Fruit fly (Drosophila melanogaster) whole organism, embryonic: Measurements from ENCODE around the gene CG13056.

Source experiments
- Adf1 ChIP-seq: fragments of 200-800 bp; sonication (Bioruptor generic); IDR thresholded peaks from 2 replicates; pipeline ENCODE4 v1.3.6; 2022; ENCODE audit warnings: missing biosample characterization, missing genetic modification characterization
- Aef1 ChIP-seq: fragments of 200-800 bp; sonication (Bioruptor generic); IDR thresholded peaks from 3 replicates; pipeline ENCODE4 v1.3.6; 2022; ENCODE audit warnings: missing biosample characterization, missing genetic modification characterization
- Atf3 ChIP-seq: fragments of 200-800 bp; sonication (Bioruptor generic); optimal IDR thresholded peaks from 3 replicates; lab custom pipeline; 2016; ENCODE audit warnings: missing biosample characterization, missing genetic modification characterization
- CG10462 ChIP-seq: fragments of 200-800 bp; sonication (Bioruptor generic); optimal IDR thresholded peaks from 2 replicates; lab custom pipeline; 2016; ENCODE audit warnings: missing biosample characterization, missing genetic modification characterization
- CG12104 ChIP-seq: fragments of 200-800 bp; sonication (Bioruptor generic); optimal IDR thresholded peaks from 3 replicates; lab custom pipeline; 2016; ENCODE audit warnings: missing biosample characterization, missing genetic modification characterization
- CG12769 ChIP-seq: fragments of 200-800 bp; sonication (Bioruptor generic); optimal IDR thresholded peaks from 2 replicates; lab custom pipeline; 2019; ENCODE audit warnings: missing biosample characterization, mild to moderate bottlenecking, missing genetic modification characterization, moderate library complexity
- CG13624 ChIP-seq: fragments of 200-800 bp; sonication (Bioruptor generic); optimal IDR thresholded peaks from 2 replicates; lab custom pipeline; 2016; ENCODE audit warnings: missing biosample characterization, missing genetic modification characterization
- CG14710 ChIP-seq: fragments of 200-800 bp; sonication (Bioruptor generic); optimal IDR thresholded peaks from 3 replicates; lab custom pipeline; 2019; ENCODE audit warnings: missing biosample characterization, mild to moderate bottlenecking, missing genetic modification characterization, moderate library complexity
- CG1647 ChIP-seq: fragments of 200-800 bp; sonication (Bioruptor generic); optimal IDR thresholded peaks from 3 replicates; lab custom pipeline; 2016; ENCODE audit warnings: missing biosample characterization, missing genetic modification characterization
- CG17186 ChIP-seq: fragments of 200-800 bp; sonication (Bioruptor generic); optimal IDR thresholded peaks from 3 replicates; lab custom pipeline; 2017; ENCODE audit warnings: missing biosample characterization, missing genetic modification reagents, missing genetic modification characterization
- CG17361 ChIP-seq: fragments of 200-800 bp; sonication (Bioruptor generic); IDR thresholded peaks from 3 replicates; pipeline ENCODE4 v1.3.6; 2022; ENCODE audit warnings: missing biosample characterization, missing genetic modification characterization
- CG17802 ChIP-seq: fragments of 200-800 bp; sonication (Bioruptor generic); optimal IDR thresholded peaks from 2 replicates; lab custom pipeline; 2018; ENCODE audit warnings: missing biosample characterization, mild to moderate bottlenecking, missing genetic modification characterization, moderate library complexity
- CG2120 ChIP-seq: fragments of 200-800 bp; sonication (Bioruptor generic); optimal IDR thresholded peaks from 3 replicates; lab custom pipeline; 2016; ENCODE audit warnings: missing biosample characterization, missing genetic modification characterization
- CG3281 ChIP-seq: fragments of 200-800 bp; sonication (Bioruptor generic); optimal IDR thresholded peaks from 3 replicates; lab custom pipeline; 2017; ENCODE audit warnings: missing biosample characterization, mild to moderate bottlenecking, missing genetic modification characterization
- CG3838 ChIP-seq: fragments of 200-800 bp; sonication (Bioruptor generic); optimal IDR thresholded peaks from 3 replicates; lab custom pipeline; 2016; ENCODE audit warnings: missing biosample characterization, missing genetic modification characterization
- CG5953 ChIP-seq: fragments of 200-800 bp; sonication (Bioruptor generic); IDR thresholded peaks from 2 replicates; pipeline ENCODE4 v1.3.6; 2022; ENCODE audit warnings: missing biosample characterization, missing genetic modification characterization
- CG6765 ChIP-seq: fragments of 200-800 bp; sonication (Bioruptor generic); optimal IDR thresholded peaks from 3 replicates; lab custom pipeline; 2017; ENCODE audit warnings: missing biosample characterization, mild to moderate bottlenecking, missing genetic modification characterization
- CG7987 ChIP-seq: fragments of 200-800 bp; sonication (Bioruptor generic); optimal IDR thresholded peaks from 2 replicates; lab custom pipeline; 2018; ENCODE audit warnings: missing biosample characterization, mild to moderate bottlenecking, missing genetic modification characterization, moderate library complexity
- CG8359 ChIP-seq: fragments of 200-800 bp; sonication (Bioruptor generic); optimal IDR thresholded peaks from 2 replicates; lab custom pipeline; 2017; ENCODE audit warnings: missing biosample characterization, mild to moderate bottlenecking, missing genetic modification characterization, borderline replicate concordance
- CG8388 ChIP-seq: fragments of 200-800 bp; sonication (Bioruptor generic); optimal IDR thresholded peaks from 2 replicates; lab custom pipeline; 2019; ENCODE audit warnings: missing biosample characterization, mild to moderate bottlenecking, missing genetic modification characterization, moderate library complexity
- D19A ChIP-seq: fragments of 200-800 bp; optimal IDR thresholded peaks from 3 replicates; lab custom pipeline; 2019; ENCODE audit warnings: missing biosample characterization, mild to moderate bottlenecking, missing genetic modification characterization, moderate library complexity
- E2f1 ChIP-seq: fragments of 200-800 bp; sonication (Bioruptor generic); IDR thresholded peaks from 2 replicates; pipeline ENCODE4 v1.3.6; 2022; ENCODE audit warnings: missing biosample characterization, missing genetic modification characterization
- Eip74EF ChIP-seq, 2 experiments: fragments of 200-800 bp in 1 of 2; fragments of >200 bp in 1 of 2; sonication (Bioruptor generic) in 1 of 2; optimal IDR thresholded peaks; 2 replicates each; lab custom pipeline; 2017 to 2019; ENCODE audit warnings: missing biosample characterization in 2 of 2, missing genetic modification characterization in 2 of 2, mild to moderate bottlenecking in 1 of 2, moderate library complexity in 1 of 2
- H15 ChIP-seq: fragments of 200-800 bp; sonication (Bioruptor generic); IDR thresholded peaks from 3 replicates; pipeline ENCODE4 v1.3.6; 2022; ENCODE audit warnings: missing biosample characterization, missing genetic modification characterization
- Jarid2 ChIP-seq: fragments of 200-800 bp; sonication (Bioruptor generic); optimal IDR thresholded peaks from 3 replicates; lab custom pipeline; 2017; ENCODE audit warnings: mild to moderate bottlenecking, missing biosample characterization, missing genetic modification reagents, missing genetic modification characterization
- Trl ChIP-seq, 3 experiments: fragments of >200 bp in 2 of 3; fragments of 200-800 bp in 1 of 3; sonication (Bioruptor generic) in 1 of 3; optimal IDR thresholded peaks; 2 replicates in 1 of 3; 3 replicates in 2 of 3; lab custom pipeline; 2016 to 2017; ENCODE audit warnings: missing biosample characterization in 1 of 3, missing genetic modification characterization in 1 of 3
- ase ChIP-seq: fragments of 200-800 bp; sonication (Bioruptor generic); IDR thresholded peaks from 3 replicates; pipeline ENCODE4 v1.3.6; 2022; ENCODE audit warnings: missing biosample characterization, missing genetic modification characterization
- bbx ChIP-seq: fragments of 200-800 bp; sonication (Bioruptor generic); IDR thresholded peaks from 2 replicates; pipeline ENCODE4 v1.3.6; 2022; ENCODE audit warnings: missing biosample characterization, missing genetic modification characterization; ENCODE audit not compliant: partially characterized antibody
- bcd ChIP-seq: fragments of 200-800 bp; sonication (Bioruptor generic); optimal IDR thresholded peaks from 2 replicates; lab custom pipeline; 2017; ENCODE audit warnings: missing biosample characterization, mild to moderate bottlenecking, missing genetic modification characterization
- cato ChIP-seq: fragments of 200-800 bp; sonication (Bioruptor generic); optimal IDR thresholded peaks from 2 replicates; lab custom pipeline; 2016; ENCODE audit warnings: missing biosample characterization, missing genetic modification characterization, borderline replicate concordance
- chinmo ChIP-seq: fragments of 200-800 bp; sonication (Bioruptor generic); IDR thresholded peaks from 4 replicates; pipeline ENCODE4 v1.3.6; 2022; ENCODE audit warnings: missing biosample characterization, missing genetic modification characterization; ENCODE audit not compliant: partially characterized antibody
- dati ChIP-seq: fragments of 200-800 bp; sonication (Bioruptor generic); IDR thresholded peaks from 2 replicates; pipeline ENCODE4 v1.3.6; 2022; ENCODE audit warnings: missing biosample characterization, missing genetic modification characterization
- dm ChIP-seq: fragments of 200-800 bp; sonication (Bioruptor generic); optimal IDR thresholded peaks from 3 replicates; lab custom pipeline; 2016; ENCODE audit warnings: missing biosample characterization, missing genetic modification characterization
- dmrt99B ChIP-seq: fragments of 200-800 bp; sonication (Bioruptor generic); optimal IDR thresholded peaks from 2 replicates; lab custom pipeline; 2018; ENCODE audit warnings: missing biosample characterization, mild to moderate bottlenecking, missing genetic modification characterization, moderate library complexity
- dpn ChIP-seq, 2 experiments: fragments of 200-800 bp; sonication (Bioruptor generic); optimal IDR thresholded peaks; 3 replicates each; lab custom pipeline; 2016; ENCODE audit warnings: missing biosample characterization in 2 of 2, missing genetic modification characterization in 2 of 2
- ems ChIP-seq: fragments of 200-800 bp; sonication (Bioruptor generic); optimal IDR thresholded peaks from 3 replicates; lab custom pipeline; 2016; ENCODE audit warnings: missing biosample characterization, missing genetic modification characterization
- gfzf ChIP-seq: fragments of 200-800 bp; sonication (Bioruptor generic); optimal IDR thresholded peaks from 2 replicates; lab custom pipeline; 2016; ENCODE audit warnings: missing biosample characterization, mild to moderate bottlenecking, missing genetic modification characterization, moderate library complexity
- gsb ChIP-seq: fragments of 200-800 bp; sonication (Bioruptor generic); IDR thresholded peaks from 2 replicates; pipeline ENCODE4 v1.3.6; 2022; ENCODE audit warnings: missing biosample characterization, missing genetic modification characterization
- gt ChIP-seq: fragments of 200-800 bp; sonication (Bioruptor generic); IDR thresholded peaks from 2 replicates; pipeline ENCODE4 v1.3.6; 2022; ENCODE audit warnings: missing biosample characterization, missing genetic modification characterization
- hth ChIP-seq: fragments of >200 bp; optimal IDR thresholded peaks from 2 replicates; lab custom pipeline; 2017; ENCODE audit warnings: inconsistent platforms
- luna ChIP-seq: fragments of 200-800 bp; sonication (Bioruptor generic); optimal IDR thresholded peaks from 2 replicates; lab custom pipeline; 2016; ENCODE audit warnings: missing biosample characterization, missing genetic modification characterization
- onecut ChIP-seq: fragments of 200-800 bp; sonication (Bioruptor generic); IDR thresholded peaks from 2 replicates; pipeline ENCODE4 v1.3.6; 2022; ENCODE audit warnings: missing biosample characterization, missing genetic modification characterization
- p53 ChIP-seq: fragments of 200-800 bp; sonication (Bioruptor generic); optimal IDR thresholded peaks from 2 replicates; lab custom pipeline; 2016; ENCODE audit warnings: missing biosample characterization, missing genetic modification characterization
- pan ChIP-seq, 4 experiments: fragments of >200 bp in 3 of 4; fragments of 200-800 bp in 1 of 4; sonication (Bioruptor generic) in 1 of 4; optimal IDR thresholded peaks in 3 of 4; IDR thresholded peaks in 1 of 4; 2 replicates each; pipeline versions ENCODE4 v1.3.6 to Lab custom; 2017 to 2022; ENCODE audit warnings: missing biosample characterization in 2 of 4, missing genetic modification characterization in 2 of 4, mixed read lengths in 1 of 4
- sim ChIP-seq: fragments of 200-800 bp; sonication (Bioruptor generic); IDR thresholded peaks from 2 replicates; pipeline ENCODE4 v1.3.6; 2022; ENCODE audit warnings: missing biosample characterization, missing genetic modification characterization
- sisA ChIP-seq: fragments of 200-800 bp; sonication (Bioruptor generic); IDR thresholded peaks from 2 replicates; pipeline ENCODE4 v1.3.6; 2022; ENCODE audit warnings: missing biosample characterization, missing genetic modification characterization
- sna ChIP-seq: fragments of 200-800 bp; sonication (Bioruptor generic); IDR thresholded peaks from 2 replicates; pipeline ENCODE4 v1.3.6; 2022; ENCODE audit warnings: missing biosample characterization, missing genetic modification characterization; ENCODE audit not compliant: partially characterized antibody
- tll ChIP-seq, 2 experiments: fragments of 200-800 bp in 1 of 2; fragments of >200 bp in 1 of 2; sonication (Bioruptor generic) in 1 of 2; optimal IDR thresholded peaks; 2 replicates each; lab custom pipeline; 2017 to 2019; ENCODE audit warnings: missing biosample characterization in 2 of 2, missing genetic modification characterization in 2 of 2, mild to moderate bottlenecking in 1 of 2, moderate library complexity in 1 of 2
- zfh1 ChIP-seq: fragments of 200-800 bp; sonication (Bioruptor generic); IDR thresholded peaks from 3 replicates; pipeline ENCODE4 v1.3.6; 2022; ENCODE audit warnings: missing biosample characterization, missing genetic modification characterization

The CG13056 gene

DNA sequence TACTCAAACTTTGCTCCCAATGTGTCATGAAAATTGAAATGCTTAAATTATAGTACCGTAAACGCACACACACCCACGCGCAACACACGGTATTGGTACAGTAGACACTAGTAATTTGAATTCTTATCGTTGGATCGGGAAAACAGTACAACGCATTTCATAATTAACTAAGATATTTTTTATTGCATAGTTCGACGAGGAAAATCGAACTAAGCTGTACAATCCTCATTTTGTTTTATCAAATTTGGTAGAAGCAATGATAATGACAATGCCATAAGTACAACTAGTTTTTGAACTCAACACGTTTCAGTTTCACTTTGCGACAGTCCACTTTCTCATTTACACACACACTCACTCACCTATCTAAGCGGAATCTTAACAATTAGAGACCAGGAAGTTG, 47.7 kb downstream of the CG13056 start (continued):
- peak; percentile 42; the same call in 1 of the 3 replicates for TF ChIP-seq Aef1 (GFP tag; lab: Robert Waterston, UW)
- peak; percentile 42 for TF ChIP-seq CG14710
- no peak for TF ChIP-seq hth
- no peak for TF ChIP-seq chinmo (GFP tag; lab: Robert Waterston, UW)
- TF ChIP-seq CG3838: no peak
- TF ChIP-seq ems (GFP tag; lab: Kevin White, UChicago): peak; percentile 60
- TF ChIP-seq dati (GFP tag; lab: Robert Waterston, UW): no peak
- TF ChIP-seq CG5953 (GFP tag; lab: Robert Waterston, UW): no peak
- TF ChIP-seq Jarid2 (GFP tag; lab: Kevin White, UChicago): peak; percentile 14
- TF ChIP-seq E2f1 (GFP tag; lab: Robert Waterston, UW): no peak
- TF ChIP-seq CG17802: peak; percentile 11
- TF ChIP-seq CG2120 (GFP tag; lab: Kevin White, UChicago): peak; percentile 85
- TF ChIP-seq CG12769 (tag; lab: Kevin White, UChicago): peak; percentile 86
- no peak for TF ChIP-seq pan (optimal IDR thresholded peaks at IDR 0.05; lab: Kevin White, UChicago)
- TF ChIP-seq pan (GFP tag; optimal IDR thresholded peaks at IDR 0.05 in 1 of 2, IDR thresholded peaks at IDR 0.05 in 1 of 2): peak in 1 of 2 experiments; percentile 54
- peak; percentile 34 for TF ChIP-seq bcd (GFP tag; lab: Kevin White, UChicago)
- peak in 1 of 2 experiments; percentile 80 for TF ChIP-seq Eip74EF (GFP tag; optimal IDR thresholded peaks at IDR 0.05; lab: Kevin White, UChicago)
- no peak for TF ChIP-seq bbx (GFP tag; lab: Robert Waterston, UW)
- TF ChIP-seq H15: no peak
- TF ChIP-seq CG12104 (GFP tag; lab: Kevin White, UChicago): peak; percentile 53
- no peak for TF ChIP-seq gfzf (GFP tag; lab: Kevin White, UChicago)
- peak; percentile 70 for TF ChIP-seq sisA (GFP tag; lab: Robert Waterston, UW)
- TF ChIP-seq luna: no peak
- TF ChIP-seq zfh1: peak; percentile 62; the same call in 2 of the 3 replicates
- no peak for TF ChIP-seq sna (GFP tag; lab: Robert Waterston, UW)
- TF ChIP-seq dmrt99B (tag; lab: Kevin White, UChicago): peak; percentile 80
- no peak; the same call in 1 of the 2 replicates for TF ChIP-seq Adf1 (GFP tag; lab: Robert Waterston, UW)
- peak; percentile 18 for TF ChIP-seq CG1647 (GFP tag; lab: Kevin White, UChicago)
- peak; percentile 22 for TF ChIP-seq CG10462
- peak; percentile 57 for TF ChIP-seq CG8388 (GFP tag; lab: Kevin White, UChicago)
- no peak; the same call in 2 of the 3 replicates for TF ChIP-seq ase
- TF ChIP-seq onecut: no peak
- no peak for TF ChIP-seq gt (GFP tag; lab: Robert Waterston, UW)
- 0 out of 2 replicates have a peak, but pooled peaks have one; percentile 41 for TF ChIP-seq sim (GFP tag; lab: Robert Waterston, UW)
- TF ChIP-seq dpn (GFP tag; optimal IDR thresholded peaks at IDR 0.05; lab: Kevin White, UChicago): peak; percentile 62 to 65
- TF ChIP-seq cato: peak; percentile 45
- peak; percentile 71 for TF ChIP-seq CG13624 (GFP tag; lab: Kevin White, UChicago)
- TF ChIP-seq CG7987 (GFP tag; lab: Kevin White, UChicago): no peak
- peak; percentile 41 for TF ChIP-seq Atf3 (GFP tag; lab: Kevin White, UChicago)
- peak; percentile 66 for TF ChIP-seq CG6765 (GFP tag; lab: Kevin White, UChicago)
- no peak for TF ChIP-seq Trl (optimal IDR thresholded peaks at IDR 0.05; lab: Kevin White, UChicago)
- TF ChIP-seq Trl (GFP tag; optimal IDR thresholded peaks at IDR 0.05; lab: Kevin White, UChicago): peak; percentile 60
- peak; percentile 57 for TF ChIP-seq dm
- TF ChIP-seq D19A: peak; percentile 60
- peak; percentile 81 for TF ChIP-seq CG3281
- peak; percentile 6 for TF ChIP-seq CG17186
- no peak for TF ChIP-seq tll (GFP tag; optimal IDR thresholded peaks at IDR 0.05; lab: Kevin White, UChicago)
- TF ChIP-seq CG8359 (GFP tag; lab: Kevin White, UChicago): peak; percentile 11
- peak; percentile 52 for TF ChIP-seq gsb
- TF ChIP-seq p53 (GFP tag; lab: Kevin White, UChicago): peak; percentile 52
- peak; percentile 64; the same call in 2 of the 3 replicates for TF ChIP-seq CG17361 (GFP tag; lab: Robert Waterston, UW)
